Fruit fly (Drosophila melanogaster): Measurements from ENCODE around the gene Ccdc85.

Gene Ccdc85

DNA sequence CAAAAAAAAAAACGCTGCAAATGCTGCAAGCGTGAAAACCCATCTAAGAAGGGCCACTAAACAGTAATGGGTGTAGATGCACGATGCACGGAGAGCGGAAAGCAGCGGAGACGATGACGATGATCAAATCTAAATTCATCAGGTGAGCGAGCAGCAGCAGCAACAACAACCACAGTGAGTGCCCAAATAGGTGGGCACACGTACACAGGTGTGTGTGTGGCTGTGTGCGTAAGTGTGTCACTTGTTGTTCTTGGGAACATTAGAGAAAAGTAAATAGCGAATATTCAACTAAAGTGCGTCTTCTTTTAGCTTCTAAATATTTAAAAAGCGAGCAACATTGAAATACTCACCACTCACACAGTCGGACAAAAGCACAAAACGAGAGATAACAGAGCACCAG is 5.8 kb upstream of the Ccdc85 start (continued):
- TF ChIP-seq CG2116 (GFP tag; optimal IDR thresholded peaks at IDR 0.05) (no peak), CG18476 (GFP tag; optimal IDR thresholded peaks at IDR 0.05) (no peak), Oli (tag; optimal IDR thresholded peaks at IDR 0.05) (no peak), CG15479 (GFP tag; optimal IDR thresholded peaks at IDR 0.05) (no peak), NFAT (GFP tag; IDR thresholded peaks at IDR 0.05) (no peak), zfh2 (GFP tag; optimal IDR thresholded peaks at IDR 0.05) (no peak), BEAF-32 (GFP tag; optimal IDR thresholded peaks at IDR 0.05) (no peak), CG4360 (GFP tag; IDR thresholded peaks at IDR 0.05) (peak; percentile 93), cg (GFP tag; optimal IDR thresholded peaks at IDR 0.05) (peak; percentile 82), Stat92E (GFP tag; optimal IDR thresholded peaks at IDR 0.05) (no peak), ssp (GFP tag; IDR thresholded peaks at IDR 0.05) (no peak), otp (GFP tag; IDR thresholded peaks at IDR 0.05) (no peak), pfk (GFP tag; optimal IDR thresholded peaks at IDR 0.05) (no peak), HLH4C (GFP tag; IDR thresholded peaks at IDR 0.05; ENCODE audit: partially characterized antibody) (no peak), CG18262 (tag; optimal IDR thresholded peaks at IDR 0.05) (no peak), CG4328 (GFP tag; optimal IDR thresholded peaks at IDR 0.05) (peak; percentile 8), mld (GFP tag; IDR thresholded peaks at IDR 0.05; ENCODE audit: partially characterized antibody) (0 out of 3 replicates have a peak, but pooled peaks have one; percentile 7), Scr (GFP tag; IDR thresholded peaks at IDR 0.05; ENCODE audit: partially characterized antibody) (no peak), sug (tag; optimal IDR thresholded peaks at IDR 0.05) (peak; percentile 13), Trl (optimal IDR thresholded peaks at IDR 0.05) (peak in 1 of 2 experiments; percentile 24), Trl (GFP tag; optimal IDR thresholded peaks at IDR 0.05) (no peak), CG2129 (GFP tag; IDR thresholded peaks at IDR 0.05; ENCODE audit: partially characterized antibody) (no peak), CG8944 (GFP tag; optimal IDR thresholded peaks at IDR 0.05) (no peak), ac (GFP tag; optimal IDR thresholded peaks at IDR 0.05) (no peak), gcm (GFP tag; optimal IDR thresholded peaks at IDR 0.05) (no peak), exex (tag; optimal IDR thresholded peaks at IDR 0.05) (no peak), CG11504 (tag; optimal IDR thresholded peaks at IDR 0.05) (no peak), row (GFP tag; IDR thresholded peaks at IDR 0.05) (no peak), CG9932 (GFP tag; IDR thresholded peaks at IDR 0.05) (no peak), Rfx (GFP tag; IDR thresholded peaks at IDR 0.05) (no peak), CG33213 (GFP tag; optimal IDR thresholded peaks at IDR 0.05) (no peak), Aef1 (GFP tag; IDR thresholded peaks at IDR 0.05) (0 out of 3 replicates have a peak, but pooled peaks have one; percentile 29), CG10321 (GFP tag; IDR thresholded peaks at IDR 0.05) (no peak), CG11456 (GFP tag; IDR thresholded peaks at IDR 0.05) (no peak), her (GFP tag; optimal IDR thresholded peaks at IDR 0.05) (no peak), Mad (GFP tag; optimal IDR thresholded peaks at IDR 0.05) (no peak), trh (GFP tag; optimal IDR thresholded peaks at IDR 0.05) (no peak), CHES-1-like (GFP tag; optimal IDR thresholded peaks at IDR 0.05) (peak; percentile 5), ham (GFP tag; IDR thresholded peaks at IDR 0.05) (no peak), MTF-1 (GFP tag; optimal IDR thresholded peaks at IDR 0.05; ENCODE audit: borderline replicate concordance) (no peak), twi (tag; optimal IDR thresholded peaks at IDR 0.05) (no peak), Hey (tag; optimal IDR thresholded peaks at IDR 0.05) (peak; percentile 83), wor (GFP tag; IDR thresholded peaks at IDR 0.05) (no peak), CG17612 (GFP tag; IDR thresholded peaks at IDR 0.05) (no peak), CG15269 (tag; optimal IDR thresholded peaks at IDR 0.05) (no peak), Med (GFP tag) (no peak), CG7963 (GFP tag; IDR thresholded peaks at IDR 0.05; ENCODE audit: partially characterized antibody) (no peak)

Measured in whole organism, embryonic.